Worm (Caenorhabditis elegans) whole organism, L4/young adult: Measurements from ENCODE around the gene mltn-3.

ENCODE experiments used
- W03F9.2 ChIP-seq: fragments of 150-350 bp; optimal IDR thresholded peaks from 2 replicates; lab custom pipeline; 2014; ENCODE audit warnings: missing biosample characterization, missing genetic modification characterization
- him-1 ChIP-seq: sonication (generic microtip); optimal IDR thresholded peaks from 2 replicates; lab custom pipeline; 2016; ENCODE audit warnings: missing genotype, missing genetic modification reagents, missing genetic modification characterization, missing compliant biosample characterization

ce11 chrII:13958359-13958758, 42.2 kb downstream of the mltn-3 start:
- no peak for TF ChIP-seq him-1
- no peak for TF ChIP-seq W03F9.2 (tag; lab: Kevin White, UChicago)
